Worm (Caenorhabditis elegans): ENCODE results near the gene C04E7.1.

DNA sequence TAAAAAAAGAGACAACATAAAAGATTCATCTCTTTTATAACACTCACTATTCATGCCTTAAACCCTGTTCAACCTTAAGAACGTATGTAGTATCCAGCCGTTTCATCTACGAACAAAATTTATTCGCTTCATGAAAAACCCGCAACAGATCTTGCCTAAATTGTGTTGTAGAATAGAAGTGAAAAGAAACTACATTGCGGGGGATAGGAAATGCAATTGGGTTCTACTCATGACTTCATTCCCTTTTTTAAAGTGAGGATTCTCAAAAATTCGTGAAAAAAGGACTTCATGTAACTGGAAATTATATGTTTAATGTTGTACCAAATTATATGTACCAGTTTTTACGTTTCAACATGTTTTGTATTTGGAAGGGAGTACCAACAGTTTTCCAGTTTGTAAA lies 48.8 kb upstream of the C04E7.1 start:
- no peak for TF ChIP-seq blmp-1 (tag; optimal IDR thresholded peaks at IDR 0.05)
- TF ChIP-seq lsy-2 (tag; optimal IDR thresholded peaks at IDR 0.05): no peak
- no peak for TF ChIP-seq unc-130 (tag; optimal IDR thresholded peaks at IDR 0.05)
